Worm (Caenorhabditis elegans) whole organism, mixed stage, embryonic: ENCODE results near the gene Y46C8AL.11.

Source experiments
- nhr-28 ChIP-seq: fragments of 150-350 bp; optimal IDR thresholded peaks from 2 replicates; lab custom pipeline; 2014; ENCODE audit warnings: missing biosample characterization, missing genetic modification characterization
- snpc-4 ChIP-seq: fragments of 150-350 bp; optimal IDR thresholded peaks from 2 replicates; lab custom pipeline; 2014; ENCODE audit warnings: missing biosample characterization, missing genetic modification characterization
- ztf-11 ChIP-seq: fragments of 150-350 bp; optimal IDR thresholded peaks from 2 replicates; lab custom pipeline; 2014; ENCODE audit warnings: missing biosample characterization, missing genetic modification characterization

ce11 chrIV:3914462-3914861 is 28.6 kb upstream of the Y46C8AL.11 start, which contains the start of gene F56D6.19:
- TF ChIP-seq ztf-11 (tag; lab: Kevin White, UChicago) (no peak), snpc-4 (tag; lab: Kevin White, UChicago) (no peak), nhr-28 (tag; lab: Kevin White, UChicago) (no peak)
